Worm (Caenorhabditis elegans) whole organism, late embryonic: ENCODE data around the gene grdn-1.

Experiments
- K02D7.2 ChIP-seq: sonication (generic microtip); optimal IDR thresholded peaks from 2 replicates; lab custom pipeline; 2017; ENCODE audit warnings: mild to moderate bottlenecking, missing genetic modification characterization, missing compliant biosample characterization
- ama-1 ChIP-seq: fragments of 150-350 bp; optimal IDR thresholded peaks from 2 replicates; lab custom pipeline; 2014
- ceh-30 ChIP-seq: fragments of 150-350 bp; optimal IDR thresholded peaks from 2 replicates; lab custom pipeline; 2014; ENCODE audit warnings: missing biosample characterization, missing genetic modification characterization
- ceh-45 ChIP-seq: fragments of 200-800 bp; sonication (Bioruptor generic); IDR thresholded peaks from 2 replicates; pipeline ENCODE4 v1.3.6; 2022; ENCODE audit warnings: missing genetic modification reagents, missing genetic modification characterization, missing compliant biosample characterization
- ceh-6 ChIP-seq: fragments of 200-800 bp; sonication (Bioruptor generic); optimal IDR thresholded peaks from 2 replicates; lab custom pipeline; 2018; ENCODE audit warnings: mild to moderate bottlenecking, missing genetic modification characterization, missing compliant biosample characterization
- che-1 ChIP-seq: sonication (generic microtip); optimal IDR thresholded peaks from 2 replicates; lab custom pipeline; 2016; ENCODE audit warnings: mild to moderate bottlenecking, missing genetic modification characterization, missing compliant biosample characterization
- elt-2 ChIP-seq: sonication (generic microtip); optimal IDR thresholded peaks from 2 replicates; lab custom pipeline; 2016; ENCODE audit warnings: missing genetic modification reagents, missing genetic modification characterization, missing compliant biosample characterization
- madf-2 ChIP-seq: sonication (generic microtip); optimal IDR thresholded peaks from 2 replicates; lab custom pipeline; 2017; ENCODE audit warnings: missing genetic modification characterization, missing compliant biosample characterization
- nhr-11 ChIP-seq: fragments of 150-350 bp; optimal IDR thresholded peaks from 2 replicates; lab custom pipeline; 2014; ENCODE audit warnings: missing biosample characterization, missing genetic modification characterization
- pqm-1 ChIP-seq: sonication (generic microtip); optimal IDR thresholded peaks from 2 replicates; lab custom pipeline; 2016; ENCODE audit warnings: missing genetic modification characterization, missing compliant biosample characterization
- syd-9 ChIP-seq: sonication (generic microtip); optimal IDR thresholded peaks from 2 replicates; lab custom pipeline; 2016; ENCODE audit warnings: mild to moderate bottlenecking, missing genetic modification characterization, moderate library complexity, missing compliant biosample characterization
- tbx-2 ChIP-seq: sonication (generic microtip); optimal IDR thresholded peaks from 2 replicates; lab custom pipeline; 2016; ENCODE audit warnings: missing genetic modification characterization, missing compliant biosample characterization
- tbx-7 ChIP-seq: sonication (generic microtip); optimal IDR thresholded peaks from 2 replicates; lab custom pipeline; 2016; ENCODE audit warnings: missing genotype, missing genetic modification characterization, missing compliant biosample characterization

ce11 chrV:18579684-18580083 is 12.9 kb upstream of the grdn-1 start, which contains the start of gene Y51A2D.13:
- no peak for TF ChIP-seq ceh-45
- no peak for TF ChIP-seq K02D7.2 (tag; lab: Kevin White, UChicago)
- TF ChIP-seq tbx-7 (tag; lab: Kevin White, UChicago), result no peak
- TF ChIP-seq nhr-11, result no peak
- no peak for TF ChIP-seq elt-2 (tag; lab: Kevin White, UChicago)
- no peak for TF ChIP-seq ceh-30 (tag; lab: Kevin White, UChicago)
- TF ChIP-seq ama-1 (lab: Kevin White, UChicago), result no peak
- no peak for TF ChIP-seq syd-9 (tag; lab: Kevin White, UChicago)
- no peak for TF ChIP-seq tbx-2 (tag; lab: Kevin White, UChicago)
- no peak for TF ChIP-seq madf-2 (tag; lab: Kevin White, UChicago)
- TF ChIP-seq ceh-6 (GFP tag; lab: Kevin White, UChicago), result no peak
- no peak for TF ChIP-seq che-1 (tag; lab: Kevin White, UChicago)
- TF ChIP-seq pqm-1 (tag; lab: Kevin White, UChicago), result no peak
